Worm (Caenorhabditis elegans) whole organism, mixed stage, embryonic: ENCODE data around the gene F32F2.4.

Experiments used
- M03D4.4 ChIP-seq: sonication (generic microtip); optimal IDR thresholded peaks from 2 replicates; lab custom pipeline; 2017; ENCODE audit warnings: mild to moderate bottlenecking, missing genetic modification characterization, missing compliant biosample characterization
- ceh-43 ChIP-seq: fragments of 200-800 bp; sonication (Bioruptor generic); optimal IDR thresholded peaks from 2 replicates; lab custom pipeline; 2018; ENCODE audit warnings: mild to moderate bottlenecking, missing genetic modification characterization, moderate library complexity, missing compliant biosample characterization
- ces-1 ChIP-seq: fragments of 150-350 bp; optimal IDR thresholded peaks from 2 replicates; lab custom pipeline; 2014; ENCODE audit warnings: missing biosample characterization, missing genetic modification reagents, missing genetic modification characterization
- drap-1 ChIP-seq: fragments of 200-800 bp; sonication (Bioruptor generic); optimal IDR thresholded peaks from 3 replicates; lab custom pipeline; 2018; ENCODE audit warnings: mild to moderate bottlenecking, missing genetic modification characterization, missing compliant biosample characterization
- elt-1 ChIP-seq: sonication (generic microtip); optimal IDR thresholded peaks from 2 replicates; lab custom pipeline; 2017; ENCODE audit warnings: missing genetic modification characterization, mild to moderate bottlenecking, missing compliant biosample characterization, antibody characterized with exemption, moderate library complexity, borderline replicate concordance; ENCODE audit not compliant: insufficient read depth
- lin-13 ChIP-seq: fragments of 150-350 bp; optimal IDR thresholded peaks from 2 replicates; lab custom pipeline; 2014; ENCODE audit warnings: missing biosample characterization, missing genetic modification characterization
- lsy-2 ChIP-seq: fragments of 150-350 bp; optimal IDR thresholded peaks from 2 replicates; lab custom pipeline; 2014; ENCODE audit warnings: missing biosample characterization, missing genetic modification characterization
- nhr-76 ChIP-seq: sonication (generic microtip); optimal IDR thresholded peaks from 2 replicates; lab custom pipeline; 2017; ENCODE audit warnings: missing biosample characterization, missing genetic modification characterization
- snpc-4 ChIP-seq: fragments of 150-350 bp; optimal IDR thresholded peaks from 2 replicates; lab custom pipeline; 2014; ENCODE audit warnings: missing biosample characterization, missing genetic modification characterization
- ztf-11 ChIP-seq: fragments of 150-350 bp; optimal IDR thresholded peaks from 2 replicates; lab custom pipeline; 2014; ENCODE audit warnings: missing biosample characterization, missing genetic modification characterization

ce11 chrV:13258909-13259361 lies 17.1 kb upstream of the F32F2.4 start, which contains the start of gene C34D1.4:
- TF ChIP-seq ztf-11 (no peak), lsy-2 (tag; lab: Kevin White, UChicago) (no peak), M03D4.4 (no peak), ceh-43 (GFP tag; lab: Kevin White, UChicago) (no peak), elt-1 (tag; lab: Kevin White, UChicago) (no peak), nhr-76 (no peak), ces-1 (GFP tag; lab: Kevin White, UChicago) (no peak), drap-1 (GFP tag; lab: Kevin White, UChicago) (no peak), snpc-4 (tag; lab: Kevin White, UChicago) (no peak), lin-13 (tag; lab: Kevin White, UChicago) (no peak)
